Worm (Caenorhabditis elegans) whole organism, midembryonic: ENCODE measurements around the gene panl-3.

ENCODE experiments used
- cog-1 ChIP-seq: sonication (generic microtip); optimal IDR thresholded peaks from 2 replicates; lab custom pipeline; 2016; ENCODE audit warnings: missing genetic modification characterization, missing compliant biosample characterization
- flt-1 ChIP-seq: fragments of 200-800 bp; sonication (Bioruptor generic); IDR thresholded peaks from 2 replicates; pipeline ENCODE4 v1.3.6; 2022; ENCODE audit warnings: missing genetic modification characterization, missing compliant biosample characterization
- klf-2 ChIP-seq: fragments of 200-800 bp; sonication (Bioruptor generic); conservative IDR thresholded peaks from 2 replicates; pipeline ENCODE4 v1.3.6; 2022; ENCODE audit warnings: missing genetic modification reagents, missing genetic modification characterization, missing compliant biosample characterization
- med-1 ChIP-seq: sonication (generic microtip); optimal IDR thresholded peaks from 2 replicates; lab custom pipeline; 2017; ENCODE audit warnings: missing genetic modification characterization, mild to moderate bottlenecking, missing compliant biosample characterization, antibody characterized with exemption, missing genetic modification reagents; ENCODE audit not compliant: insufficient read depth
- ref-1 ChIP-seq: fragments of 200-800 bp; sonication (Bioruptor generic); conservative IDR thresholded peaks from 2 replicates; pipeline ENCODE4 v1.3.6; 2022; ENCODE audit warnings: missing genetic modification reagents, missing genetic modification characterization, missing compliant biosample characterization
- ztf-23 ChIP-seq: fragments of 200-800 bp; sonication (Bioruptor generic); IDR thresholded peaks from 2 replicates; pipeline ENCODE4 v1.3.6; 2022; ENCODE audit warnings: missing genetic modification reagents, missing genetic modification characterization, missing compliant biosample characterization
- ztf-29 ChIP-seq: fragments of 200-800 bp; sonication (Bioruptor generic); IDR thresholded peaks from 2 replicates; pipeline ENCODE4 v1.3.6; 2022; ENCODE audit warnings: missing genetic modification reagents, missing genetic modification characterization, missing compliant biosample characterization

DNA sequence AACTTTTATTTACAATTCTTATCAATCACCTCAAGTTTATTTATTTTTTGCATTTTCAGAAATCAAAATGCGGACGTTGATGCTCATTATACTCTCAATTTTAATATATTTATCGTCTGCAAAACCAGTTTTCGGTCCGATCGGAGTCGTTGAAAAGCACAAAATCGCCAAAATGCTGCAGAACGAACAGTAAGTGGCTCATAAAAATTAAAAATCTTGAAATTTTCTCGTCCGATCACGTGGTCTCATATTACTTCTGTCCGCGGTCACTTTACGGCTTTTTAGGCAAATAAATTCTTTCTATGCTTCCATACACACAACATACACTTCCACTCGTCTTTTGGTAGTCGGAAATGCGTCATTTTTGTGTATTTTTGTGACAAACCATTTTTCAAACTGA, 24.9 kb downstream of the panl-3 start, which contains the start of gene K11H3.5:
- no peak for TF ChIP-seq flt-1
- no peak for TF ChIP-seq ref-1
- no peak for TF ChIP-seq cog-1 (tag; lab: Kevin White, UChicago)
- TF ChIP-seq ztf-29 (GFP tag; lab: Robert Waterston, UW) = no peak
- TF ChIP-seq ztf-23 = no peak
- no peak for TF ChIP-seq med-1 (GFP tag; lab: Kevin White, UChicago)
- no peak for TF ChIP-seq klf-2 (GFP tag; lab: Robert Waterston, UW)
